Fruit fly (Drosophila melanogaster): ENCODE data around the gene CG46394.

Gene CG46394

DNA sequence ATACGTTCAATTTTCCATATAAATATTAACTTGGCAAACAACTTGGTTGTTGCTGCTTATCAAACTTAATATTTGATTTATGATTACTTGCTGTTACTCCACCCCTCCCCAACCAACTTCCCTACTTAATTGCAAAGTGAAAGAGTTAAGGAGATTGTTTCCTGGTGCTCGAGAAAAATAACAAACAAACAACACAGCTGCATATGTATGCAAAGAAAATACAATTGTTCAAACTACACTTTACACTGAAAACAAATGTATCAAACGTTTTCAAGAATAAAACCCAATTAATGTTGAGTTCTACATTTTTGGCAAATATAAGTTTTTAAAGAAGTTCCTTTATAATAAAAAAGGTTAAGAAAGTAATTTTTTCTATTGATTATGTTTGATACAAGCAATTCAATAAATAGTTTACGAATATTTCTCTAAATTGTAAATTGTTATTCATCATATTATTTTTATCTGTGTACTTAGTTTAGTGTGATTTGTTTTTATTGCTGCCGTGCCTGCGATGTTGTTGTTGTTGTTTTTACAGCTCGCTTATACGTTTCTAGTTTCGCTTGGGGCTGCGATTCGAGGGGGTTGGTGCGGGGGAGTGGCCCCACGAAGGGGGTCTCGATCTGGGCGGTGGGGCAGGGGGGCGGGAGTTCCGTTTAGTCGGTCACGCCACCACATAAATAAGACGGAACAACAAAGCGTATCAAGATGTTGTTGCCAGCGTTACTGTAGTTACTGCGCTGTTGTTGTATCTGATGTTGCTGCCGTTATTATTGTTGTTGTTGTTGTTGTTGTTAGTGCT lies 44.3 kb upstream of the CG46394 start (continued):
- TF ChIP-seq CG9727 (GFP tag; optimal IDR thresholded peaks at IDR 0.05) (peak; percentile 84), CG17359 (tag; optimal IDR thresholded peaks at IDR 0.05) (peak; percentile 82), Nf-YB (GFP tag; optimal IDR thresholded peaks at IDR 0.05) (peak; percentile 64), CG4730 (GFP tag; IDR thresholded peaks at IDR 0.05) (no peak), shn (GFP tag; optimal IDR thresholded peaks at IDR 0.05) (peak; percentile 10), CHES-1-like (GFP tag; optimal IDR thresholded peaks at IDR 0.05) (peak; percentile 61), dm (GFP tag; optimal IDR thresholded peaks at IDR 0.05) (peak; percentile 31), nau (GFP tag; optimal IDR thresholded peaks at IDR 0.05) (peak; percentile 4), CG3726 (GFP tag; IDR thresholded peaks at IDR 0.05) (no peak; the same call in 2 of the 3 replicates), run (tag; optimal IDR thresholded peaks at IDR 0.05) (peak; percentile 46), twi (tag; optimal IDR thresholded peaks at IDR 0.05) (peak; percentile 54), sna (GFP tag; IDR thresholded peaks at IDR 0.05; ENCODE audit: partially characterized antibody) (no peak), tx (GFP tag; optimal IDR thresholded peaks at IDR 0.05) (peak; percentile 16), Oaz (GFP tag; IDR thresholded peaks at IDR 0.05) (0 out of 2 replicates have a peak, but pooled peaks have one; percentile 12), CG13296 (GFP tag; optimal IDR thresholded peaks at IDR 0.05) (peak; percentile 74), Bgb (GFP tag; IDR thresholded peaks at IDR 0.05; ENCODE audit: partially characterized antibody) (peak; percentile 51; the same call in 1 of the 2 replicates), Taf1 (GFP tag; IDR thresholded peaks at IDR 0.05) (no peak), croc (GFP tag; conservative IDR thresholded peaks at IDR 0.05) (no peak; the same call in 1 of the 3 replicates), nerfin-1 (tag; optimal IDR thresholded peaks at IDR 0.05) (peak; percentile 77), kah (GFP tag; optimal IDR thresholded peaks at IDR 0.05) (no peak), NFAT (GFP tag; IDR thresholded peaks at IDR 0.05) (no peak), CG8290 (GFP tag; optimal IDR thresholded peaks at IDR 0.05) (no peak), CG8290 (tag; optimal IDR thresholded peaks at IDR 0.05) (peak in 1 of 2 experiments; percentile 66), CoRest (tag; optimal IDR thresholded peaks at IDR 0.05) (peak; percentile 87), CG18619 (GFP tag; optimal IDR thresholded peaks at IDR 0.05) (peak; percentile 62), CG11398 (GFP tag; optimal IDR thresholded peaks at IDR 0.05) (peak; percentile 59), bowl (GFP tag; IDR thresholded peaks at IDR 0.05) (no peak), CG11504 (tag; optimal IDR thresholded peaks at IDR 0.05) (peak; percentile 85), CG6765 (GFP tag; optimal IDR thresholded peaks at IDR 0.05) (peak; percentile 59), pnt (GFP tag; optimal IDR thresholded peaks at IDR 0.05) (peak; percentile 38), CG4328 (GFP tag; optimal IDR thresholded peaks at IDR 0.05) (peak; percentile 57), Hand (GFP tag; optimal IDR thresholded peaks at IDR 0.05) (peak; percentile 46), az2 (GFP tag; optimal IDR thresholded peaks at IDR 0.05) (peak; percentile 53), CG4404 (GFP tag; IDR thresholded peaks at IDR 0.05) (no peak), lilli (GFP tag; optimal IDR thresholded peaks at IDR 0.05) (peak; percentile 44), CG9932 (GFP tag; IDR thresholded peaks at IDR 0.05) (peak; percentile 57), CG13424 (tag; optimal IDR thresholded peaks at IDR 0.05) (peak; percentile 84), CG16779 (GFP tag; IDR thresholded peaks at IDR 0.05) (no peak), amos (GFP tag; IDR thresholded peaks at IDR 0.05; ENCODE audit: partially characterized antibody) (no peak; the same call in 1 of the 2 replicates), trem (tag; optimal IDR thresholded peaks at IDR 0.05) (peak; percentile 74), bsh (GFP tag; optimal IDR thresholded peaks at IDR 0.05) (peak in 1 of 2 experiments; percentile 89), Sox100B (GFP tag; optimal IDR thresholded peaks at IDR 0.05) (peak; percentile 79), CG10462 (GFP tag; optimal IDR thresholded peaks at IDR 0.05) (peak; percentile 52), Sry-β (GFP tag; optimal IDR thresholded peaks at IDR 0.05) (peak; percentile 11), CG7372 (GFP tag; IDR thresholded peaks at IDR 0.05) (no peak), CG12104 (GFP tag; optimal IDR thresholded peaks at IDR 0.05) (peak; percentile 60), trh (GFP tag; optimal IDR thresholded peaks at IDR 0.05) (peak; percentile 46), seq (GFP tag; IDR thresholded peaks at IDR 0.05) (no peak), Pdp1 (GFP tag; optimal IDR thresholded peaks at IDR 0.05) (peak in 1 of 2 experiments; percentile 59)

Measured in whole organism, embryonic.